Worm (Caenorhabditis elegans): ENCODE data around the gene T01B4.3.
A peak's percentile ranks its signal among the peaks of the same experiment; 100 is the strongest.

T01B4.3 gene

ce11 chrX:16298173-16298572 lies 19.4 kb downstream of the T01B4.3 start (continued):
- no peak for TF ChIP-seq unc-130 (GFP tag; optimal IDR thresholded peaks at IDR 0.05)
- peak in 1 of 2 experiments; percentile 45 for TF ChIP-seq hif-1 (tag; optimal IDR thresholded peaks at IDR 0.05)
- TF ChIP-seq lin-38 (GFP tag; IDR thresholded peaks at IDR 0.05), result peak; percentile 81
- TF ChIP-seq rbr-2 (tag; optimal IDR thresholded peaks at IDR 0.05), result peak; percentile 68
- TF ChIP-seq tag-97 (GFP tag; IDR thresholded peaks at IDR 0.05), result no peak
- TF ChIP-seq F49E8.2 (tag; optimal IDR thresholded peaks at IDR 0.05; ENCODE audit: borderline replicate concordance), result peak; percentile 39
- TF ChIP-seq F26F4.8 (GFP tag; conservative IDR thresholded peaks at IDR 0.05), result peak; percentile 84
- peak; percentile 51 to 76; a peak in 2 of 4 replicates for TF ChIP-seq madf-5 (GFP tag; IDR thresholded peaks at IDR 0.05)
- TF ChIP-seq lin-15B (tag; optimal IDR thresholded peaks at IDR 0.05), result no peak
- TF ChIP-seq tra-1 (GFP tag; IDR thresholded peaks at IDR 0.05), result peak; percentile 58
- peak; percentile 73 for TF ChIP-seq lin-13 (GFP tag; optimal IDR thresholded peaks at IDR 0.05)
- TF ChIP-seq ceh-20 (GFP tag; IDR thresholded peaks at IDR 0.05), result 0 out of 2 replicates have a peak, but pooled peaks have one; percentile 53
- TF ChIP-seq zip-2 (tag; optimal IDR thresholded peaks at IDR 0.05), result peak; percentile 5
- TF ChIP-seq nhr-48 (tag; optimal IDR thresholded peaks at IDR 0.05), result peak; percentile 48
- peak; percentile 39; the same call in 1 of the 2 replicates for TF ChIP-seq T26A8.4 (GFP tag; IDR thresholded peaks at IDR 0.05)
- peak; percentile 55; the same call in 1 of the 2 replicates for TF ChIP-seq ZK337.2 (GFP tag; IDR thresholded peaks at IDR 0.05)
- no peak for TF ChIP-seq daf-12 (tag; optimal IDR thresholded peaks at IDR 0.05)
- no peak for TF ChIP-seq aly-2 (tag; optimal IDR thresholded peaks at IDR 0.05)
- peak; percentile 80 for TF ChIP-seq mes-2 (tag; optimal IDR thresholded peaks at IDR 0.05; ENCODE audit: poor library complexity, severe bottlenecking)
- TF ChIP-seq daf-8 (GFP tag; IDR thresholded peaks at IDR 0.05), result no peak
- peak; percentile 37 for TF ChIP-seq nhr-111 (GFP tag; optimal IDR thresholded peaks at IDR 0.05)
- TF ChIP-seq nhr-42 (GFP tag; IDR thresholded peaks at IDR 0.05), result peak; percentile 68; the same call in 1 of the 2 replicates
- no peak for TF ChIP-seq lin-39 (tag; optimal IDR thresholded peaks at IDR 0.05)
- peak; percentile 90 for TF ChIP-seq hmg-1.1 (GFP tag; IDR thresholded peaks at IDR 0.05)
- no peak for TF ChIP-seq cey-2 (tag; optimal IDR thresholded peaks at IDR 0.05; ENCODE audit: borderline replicate concordance, insufficient read depth)
- TF ChIP-seq nhr-25 (tag; optimal IDR thresholded peaks at IDR 0.05; ENCODE audit: borderline replicate concordance, insufficient read depth), result no peak
- peak; percentile 93 for TF ChIP-seq egl-43 (GFP tag; IDR thresholded peaks at IDR 0.05)
- TF ChIP-seq unc-62 (GFP tag; optimal IDR thresholded peaks at IDR 0.05 in 1 of 2), result no peak
- no peak for TF ChIP-seq unc-62 (tag; optimal IDR thresholded peaks at IDR 0.05)
- TF ChIP-seq snpc-1.2 (GFP tag; IDR thresholded peaks at IDR 0.05), result peak; percentile 80
- no peak; the same call in 1 of the 2 replicates for TF ChIP-seq D1046.2 (GFP tag; IDR thresholded peaks at IDR 0.05)
- TF ChIP-seq ztf-7 (tag; optimal IDR thresholded peaks at IDR 0.05), result no peak
- no peak for TF ChIP-seq ztf-11 (tag; optimal IDR thresholded peaks at IDR 0.05)
- peak; percentile 35 for TF ChIP-seq sdz-12 (GFP tag; optimal IDR thresholded peaks at IDR 0.05)
- TF ChIP-seq zag-1 (tag; optimal IDR thresholded peaks at IDR 0.05), result no peak
- TF ChIP-seq ceh-28 (tag; optimal IDR thresholded peaks at IDR 0.05), result no peak
- TF ChIP-seq mxl-2 (GFP tag; conservative IDR thresholded peaks at IDR 0.05), result no peak
- 0 out of 2 replicates have a peak, but pooled peaks have one; percentile 49 for TF ChIP-seq zip-11 (GFP tag; IDR thresholded peaks at IDR 0.05)
- peak; percentile 61 for TF ChIP-seq dmd-6 (GFP tag; IDR thresholded peaks at IDR 0.05)
- no peak for TF ChIP-seq gei-8 (GFP tag; optimal IDR thresholded peaks at IDR 0.05)
- no peak for TF ChIP-seq nhr-11 (tag; optimal IDR thresholded peaks at IDR 0.05)

- TF ChIP-seq tra-1 (GFP tag; IDR thresholded peaks at IDR 0.05), result no peak
- peak; percentile 17 for TF ChIP-seq mxl-3 (GFP tag; optimal IDR thresholded peaks at IDR 0.05)
- TF ChIP-seq hmg-1.1 (GFP tag; IDR thresholded peaks at IDR 0.05), result peak; percentile 36; the same call in 1 of the 2 replicates
- peak; percentile 8 for TF ChIP-seq nhr-28 (tag; optimal IDR thresholded peaks at IDR 0.05)
- peak; percentile 24 for TF ChIP-seq hlh-30 (tag; optimal IDR thresholded peaks at IDR 0.05; ENCODE audit: insufficient read depth)
- TF ChIP-seq mes-2 (tag; optimal IDR thresholded peaks at IDR 0.05; ENCODE audit: poor library complexity, severe bottlenecking), result peak; percentile 43
- no peak for TF ChIP-seq F10B5.3 (tag; optimal IDR thresholded peaks at IDR 0.05)
- peak; percentile 41 for TF ChIP-seq hlh-11 (tag; optimal IDR thresholded peaks at IDR 0.05)
- peak; percentile 38 for TF ChIP-seq dve-1 (tag; optimal IDR thresholded peaks at IDR 0.05; ENCODE audit: insufficient read depth)
- TF ChIP-seq dmd-6 (GFP tag; IDR thresholded peaks at IDR 0.05), result peak; percentile 36; the same call in 1 of the 2 replicates
Observed at ce11 chrX:16297123-16297522, 20.4 kb downstream of the T01B4.3 start.
